Worm (Caenorhabditis elegans) whole organism, midembryonic: ENCODE measurements around the gene F09D12.2.

Source experiments
- T22C8.4 ChIP-seq: fragments of 200-800 bp; sonication (Bioruptor generic); IDR thresholded peaks from 2 replicates; pipeline ENCODE4 v1.3.6; 2022; ENCODE audit warnings: missing genetic modification characterization, missing compliant biosample characterization
- flt-1 ChIP-seq: fragments of 200-800 bp; sonication (Bioruptor generic); IDR thresholded peaks from 2 replicates; pipeline ENCODE4 v1.3.6; 2022; ENCODE audit warnings: missing genetic modification characterization, missing compliant biosample characterization
- klf-2 ChIP-seq: fragments of 200-800 bp; sonication (Bioruptor generic); conservative IDR thresholded peaks from 2 replicates; pipeline ENCODE4 v1.3.6; 2022; ENCODE audit warnings: missing genetic modification reagents, missing genetic modification characterization, missing compliant biosample characterization
- med-1 ChIP-seq: sonication (generic microtip); optimal IDR thresholded peaks from 2 replicates; lab custom pipeline; 2017; ENCODE audit warnings: missing genetic modification characterization, mild to moderate bottlenecking, missing compliant biosample characterization, antibody characterized with exemption, missing genetic modification reagents; ENCODE audit not compliant: insufficient read depth
- ref-1 ChIP-seq: fragments of 200-800 bp; sonication (Bioruptor generic); conservative IDR thresholded peaks from 2 replicates; pipeline ENCODE4 v1.3.6; 2022; ENCODE audit warnings: missing genetic modification reagents, missing genetic modification characterization, missing compliant biosample characterization
- tab-1 ChIP-seq: fragments of 200-800 bp; sonication (Bioruptor generic); IDR thresholded peaks from 2 replicates; pipeline ENCODE4 v1.3.6; 2022; ENCODE audit warnings: missing genetic modification characterization, missing compliant biosample characterization
- ztf-23 ChIP-seq: fragments of 200-800 bp; sonication (Bioruptor generic); IDR thresholded peaks from 2 replicates; pipeline ENCODE4 v1.3.6; 2022; ENCODE audit warnings: missing genetic modification reagents, missing genetic modification characterization, missing compliant biosample characterization
- ztf-29 ChIP-seq: fragments of 200-800 bp; sonication (Bioruptor generic); IDR thresholded peaks from 2 replicates; pipeline ENCODE4 v1.3.6; 2022; ENCODE audit warnings: missing genetic modification reagents, missing genetic modification characterization, missing compliant biosample characterization

DNA sequence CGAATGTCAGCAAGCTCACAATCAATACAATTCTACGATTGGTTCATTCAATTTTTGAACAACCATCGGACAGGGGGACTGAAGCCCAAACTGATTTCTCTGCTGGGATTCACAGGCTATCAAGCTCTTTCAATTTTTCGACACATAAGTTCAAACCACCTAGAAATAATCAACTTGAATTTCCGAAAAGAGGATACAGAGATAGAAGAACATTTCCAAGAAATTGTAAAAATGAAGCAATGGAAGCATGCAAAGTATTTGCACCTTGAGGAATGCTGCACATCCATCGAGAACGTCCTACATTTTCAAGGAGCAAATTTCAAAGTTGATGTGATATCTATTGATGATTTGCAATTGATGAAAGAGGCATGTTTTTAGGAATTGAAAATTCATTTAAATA is 23.8 kb upstream of the F09D12.2 start:
- TF ChIP-seq flt-1 (GFP tag; lab: Robert Waterston, UW) (no peak), ztf-23 (no peak), tab-1 (no peak), ztf-29 (no peak), med-1 (no peak), T22C8.4 (no peak), klf-2 (no peak), ref-1 (GFP tag; lab: Robert Waterston, UW) (no peak)
